Worm (Caenorhabditis elegans) whole organism, L3 larva: ENCODE data around the gene ZK1037.6.

ENCODE experiments used
- ZK546.5 ChIP-seq: sonication (generic microtip); optimal IDR thresholded peaks from 2 replicates; lab custom pipeline; 2017; ENCODE audit warnings: missing biosample characterization, missing genetic modification characterization
- aly-2 ChIP-seq: fragments of 150-350 bp; optimal IDR thresholded peaks from 2 replicates; lab custom pipeline; 2014; ENCODE audit warnings: missing biosample characterization, missing genetic modification characterization
- ama-1 ChIP-seq: fragments of 150-350 bp; optimal IDR thresholded peaks from 2 replicates; lab custom pipeline; 2018
- ceh-16 ChIP-seq: sonication (generic microtip); optimal IDR thresholded peaks from 2 replicates; lab custom pipeline; 2017; ENCODE audit warnings: missing biosample characterization, missing genetic modification characterization
- ceh-28 ChIP-seq: fragments of 150-350 bp; optimal IDR thresholded peaks from 2 replicates; lab custom pipeline; 2014; ENCODE audit warnings: missing biosample characterization, missing genetic modification reagents, missing genetic modification characterization
- ceh-82 ChIP-seq: fragments of 150-350 bp; optimal IDR thresholded peaks from 2 replicates; lab custom pipeline; 2014; ENCODE audit warnings: missing biosample characterization, missing genetic modification characterization
- ceh-9 ChIP-seq: sonication (generic microtip); optimal IDR thresholded peaks from 2 replicates; lab custom pipeline; 2018; ENCODE audit warnings: missing biosample characterization, missing genetic modification characterization
- daf-12 ChIP-seq: fragments of 150-350 bp; optimal IDR thresholded peaks from 2 replicates; lab custom pipeline; 2014; ENCODE audit warnings: missing biosample characterization, missing genetic modification reagents, missing genetic modification characterization
- elt-1 ChIP-seq: fragments of 150-350 bp; optimal IDR thresholded peaks from 2 replicates; lab custom pipeline; 2014; ENCODE audit warnings: missing biosample characterization, missing genetic modification characterization
- elt-2 ChIP-seq: sonication (generic microtip); optimal IDR thresholded peaks from 2 replicates; lab custom pipeline; 2016; ENCODE audit warnings: missing genetic modification reagents, mild to moderate bottlenecking, missing genetic modification characterization, missing compliant biosample characterization
- elt-3 ChIP-seq, 3 experiments: fragments of 150-350 bp in 1 of 3; sonication (generic microtip) in 2 of 3; optimal IDR thresholded peaks; 2 replicates in 2 of 3; 4 replicates in 1 of 3; lab custom pipeline; 2014 to 2017; ENCODE audit warnings: missing biosample characterization in 3 of 3, missing genetic modification characterization in 3 of 3
- eor-1 ChIP-seq, 2 experiments: fragments of 150-350 bp; optimal IDR thresholded peaks; 2 replicates each; lab custom pipeline; 2014 to 2018; ENCODE audit warnings: missing biosample characterization in 2 of 2, missing genetic modification characterization in 2 of 2
- fkh-10 ChIP-seq: sonication (generic microtip); optimal IDR thresholded peaks from 2 replicates; lab custom pipeline; 2017; ENCODE audit warnings: missing biosample characterization, missing genetic modification reagents, missing genetic modification characterization
- fos-1 ChIP-seq: fragments of 150-350 bp; optimal IDR thresholded peaks from 2 replicates; lab custom pipeline; 2014; ENCODE audit warnings: missing biosample characterization, missing genetic modification characterization
- hmg-11 ChIP-seq: sonication (generic microtip); optimal IDR thresholded peaks from 2 replicates; lab custom pipeline; 2016; ENCODE audit warnings: missing genetic modification characterization, missing compliant biosample characterization
- lin-15B ChIP-seq: fragments of 150-350 bp; optimal IDR thresholded peaks from 2 replicates; lab custom pipeline; 2014; ENCODE audit warnings: missing biosample characterization, missing genetic modification characterization
- lin-39 ChIP-seq: fragments of 150-350 bp; optimal IDR thresholded peaks from 2 replicates; lab custom pipeline; 2018; ENCODE audit warnings: missing biosample characterization, missing genetic modification reagents, missing genetic modification characterization
- lsy-12 ChIP-seq: sonication (generic microtip); optimal IDR thresholded peaks from 2 replicates; lab custom pipeline; 2016; ENCODE audit warnings: mild to moderate bottlenecking, missing genetic modification characterization, missing compliant biosample characterization
- mdl-1 ChIP-seq: fragments of 150-350 bp; optimal IDR thresholded peaks from 2 replicates; lab custom pipeline; 2014; ENCODE audit warnings: missing biosample characterization, missing genetic modification characterization
- mml-1 ChIP-seq: fragments of 150-350 bp; sonication (generic microtip); optimal IDR thresholded peaks from 3 replicates; lab custom pipeline; 2014; ENCODE audit warnings: missing biosample characterization, missing genetic modification characterization
- nfya-1 ChIP-seq: sonication (generic microtip); optimal IDR thresholded peaks from 2 replicates; lab custom pipeline; 2017; ENCODE audit warnings: missing genetic modification characterization, mild to moderate bottlenecking, missing compliant biosample characterization, antibody characterized with exemption, moderate library complexity; ENCODE audit not compliant: insufficient read depth
- nhr-23 ChIP-seq: fragments of 150-350 bp; optimal IDR thresholded peaks from 2 replicates; lab custom pipeline; 2014; ENCODE audit warnings: missing biosample characterization, missing genetic modification reagents, missing genetic modification characterization
- nhr-25 ChIP-seq: sonication (generic microtip); optimal IDR thresholded peaks from 2 replicates; lab custom pipeline; 2017; ENCODE audit warnings: missing biosample characterization, missing genetic modification characterization
- nhr-43 ChIP-seq: sonication (generic microtip); optimal IDR thresholded peaks from 2 replicates; lab custom pipeline; 2016; ENCODE audit warnings: mild to moderate bottlenecking, missing genetic modification characterization, missing compliant biosample characterization; ENCODE audit not compliant: poor library complexity, severe bottlenecking
- nhr-76 ChIP-seq: fragments of 150-350 bp; sonication (generic microtip); optimal IDR thresholded peaks from 5 replicates; lab custom pipeline; 2014; ENCODE audit warnings: missing biosample characterization, missing genetic modification characterization
- nhr-77 ChIP-seq: fragments of 150-350 bp; optimal IDR thresholded peaks from 2 replicates; lab custom pipeline; 2014; ENCODE audit warnings: missing biosample characterization, missing genetic modification characterization
- pha-4 ChIP-seq: fragments of 150-350 bp; optimal IDR thresholded peaks from 2 replicates; lab custom pipeline; 2014; ENCODE audit warnings: missing biosample characterization, missing genetic modification reagents, missing genetic modification characterization
- pqm-1 ChIP-seq: fragments of 150-350 bp; optimal IDR thresholded peaks from 2 replicates; lab custom pipeline; 2017; ENCODE audit warnings: missing biosample characterization, missing genetic modification characterization, inconsistent platforms
- sea-2 ChIP-seq: fragments of 150-350 bp; sonication (generic microtip); optimal IDR thresholded peaks from 4 replicates; lab custom pipeline; 2014; ENCODE audit warnings: missing biosample characterization, missing genetic modification reagents, missing genetic modification characterization
- snpc-4 ChIP-seq: fragments of 150-350 bp; optimal IDR thresholded peaks from 2 replicates; lab custom pipeline; 2014; ENCODE audit warnings: missing biosample characterization, missing genetic modification characterization
- tbx-2 ChIP-seq: sonication (generic microtip); optimal IDR thresholded peaks from 2 replicates; lab custom pipeline; 2016; ENCODE audit warnings: mild to moderate bottlenecking, missing genetic modification characterization, missing compliant biosample characterization
- unc-39 ChIP-seq: sonication (generic microtip); optimal IDR thresholded peaks from 4 replicates; lab custom pipeline; 2017; ENCODE audit warnings: missing biosample characterization, missing genetic modification characterization
- unc-62 ChIP-seq: fragments of 150-350 bp; sonication (generic microtip); optimal IDR thresholded peaks from 4 replicates; lab custom pipeline; 2014; ENCODE audit warnings: missing biosample characterization, missing genetic modification reagents, missing genetic modification characterization
- ztf-11 ChIP-seq: fragments of 150-350 bp; optimal IDR thresholded peaks from 2 replicates; lab custom pipeline; 2014; ENCODE audit warnings: missing biosample characterization, missing genetic modification characterization
- ztf-4 ChIP-seq: fragments of 150-350 bp; optimal IDR thresholded peaks from 2 replicates; lab custom pipeline; 2014; ENCODE audit warnings: missing biosample characterization, missing genetic modification characterization

The ZK1037.6 gene

ce11 chrV:15352376-15352775 lies 24.8 kb upstream of the ZK1037.6 start, which contains the start of gene srx-58:
Gene srx-58 (plus strand): TSS chrV:15352676.
- TF ChIP-seq nfya-1 (tag; lab: Kevin White, UChicago), result no peak
- no peak for TF ChIP-seq ceh-28 (tag; lab: Kevin White, UChicago)
- TF ChIP-seq ZK546.5, result no peak
- TF ChIP-seq nhr-76, result no peak

DNA sequence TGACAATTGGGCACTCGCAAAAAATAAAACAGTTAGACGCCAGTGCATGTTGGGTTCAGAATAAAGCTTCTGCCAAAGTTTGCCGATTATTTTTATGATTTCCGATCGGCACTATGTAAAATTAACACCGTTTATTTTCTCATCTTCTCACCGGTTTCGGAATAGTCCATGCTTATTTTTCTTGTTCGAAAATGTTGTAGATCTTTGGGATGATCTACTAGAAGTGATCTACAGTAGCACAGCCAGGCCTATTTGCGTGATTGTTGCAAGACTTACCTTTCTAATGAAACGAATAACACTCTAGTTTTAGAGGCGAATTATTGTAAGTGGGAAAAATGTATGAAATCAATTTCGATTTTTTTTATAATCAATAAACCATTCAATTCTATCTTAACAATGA lies 23.0 kb upstream of the ZK1037.6 start, which contains the start of gene clec-231:
clec-231 (minus strand) TSS at position 101 of the 400 bp plus-strand sequence.
- TF ChIP-seq elt-3 (tag; optimal IDR thresholded peaks at IDR 0.05; lab: Kevin White, UChicago) (no peak), ZK546.5 (no peak)

DNA sequence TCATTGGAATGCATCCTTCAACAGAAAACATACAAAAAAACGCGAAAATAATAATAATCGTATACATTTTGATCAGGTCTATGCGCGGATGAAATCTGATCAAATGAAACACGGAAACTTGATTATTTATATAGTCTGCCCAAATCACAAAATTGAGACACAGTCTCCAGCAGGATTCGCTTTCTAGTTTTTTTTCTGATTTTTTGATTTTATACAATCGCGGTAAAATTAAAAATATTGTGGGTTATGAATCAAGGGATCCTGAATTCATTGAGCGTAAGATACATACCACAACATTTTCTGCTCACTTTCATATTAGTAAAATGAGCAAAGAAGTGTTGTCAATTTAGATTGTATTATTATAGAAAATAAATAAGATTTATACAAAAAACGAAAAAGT lies 21.4 kb upstream of the ZK1037.6 start, which contains the start of gene clec-230:
clec-230 (minus strand) TSS at position 101 of the 400 bp plus-strand sequence.
- TF ChIP-seq hmg-11 (no peak), lin-39 (no peak), snpc-4 (no peak), ceh-82 (tag; lab: Kevin White, UChicago) (no peak), mdl-1 (tag; lab: Kevin White, UChicago) (no peak), unc-62 (no peak), ceh-28 (tag; lab: Kevin White, UChicago) (no peak), fkh-10 (GFP tag; lab: Kevin White, UChicago) (no peak), ztf-4 (tag; lab: Kevin White, UChicago) (no peak), elt-3 (tag; optimal IDR thresholded peaks at IDR 0.05; lab: Kevin White, UChicago) (no peak), nhr-23 (no peak), eor-1 (tag; optimal IDR thresholded peaks at IDR 0.05; lab: Kevin White, UChicago) (no peak)

DNA sequence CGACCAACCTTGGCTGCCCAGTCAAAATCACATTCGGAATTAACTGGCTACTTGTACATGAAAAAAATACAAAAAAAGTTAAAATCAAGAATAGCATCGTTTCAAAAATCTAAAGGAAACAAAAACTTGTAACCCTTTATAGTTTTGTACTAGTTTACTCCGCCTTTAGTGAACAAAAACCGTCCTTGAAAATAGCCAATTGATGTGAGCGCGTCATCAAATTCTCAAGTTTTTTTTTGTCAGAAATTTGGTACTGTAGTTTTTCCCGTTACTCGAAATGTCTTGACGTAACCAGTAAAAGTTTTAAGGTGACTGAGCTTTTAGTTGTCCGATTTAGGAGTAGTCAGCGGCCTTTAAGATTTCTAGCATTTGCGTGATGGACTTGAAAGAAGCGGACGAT lies 19.7 kb upstream of the ZK1037.6 start, which contains the start of gene C29F3.3:
C29F3.3 (minus strand) TSS at position 101 of the 400 bp plus-strand sequence.
- no peak for TF ChIP-seq ztf-11 (tag; lab: Kevin White, UChicago)
- TF ChIP-seq pqm-1 (tag; lab: Kevin White, UChicago), result no peak
- TF ChIP-seq nhr-76, result no peak
- no peak for TF ChIP-seq ceh-16 (tag; lab: Kevin White, UChicago)
- TF ChIP-seq snpc-4, result no peak
- no peak for TF ChIP-seq nhr-77
- no peak for TF ChIP-seq lsy-12 (tag; lab: Kevin White, UChicago)
- TF ChIP-seq lin-15B (tag; lab: Kevin White, UChicago), result no peak
- TF ChIP-seq nhr-23, result no peak
- no peak for TF ChIP-seq ZK546.5
- no peak for TF ChIP-seq hmg-11
- no peak for TF ChIP-seq nhr-43

- TF ChIP-seq snpc-4 (no peak), nhr-77 (no peak), fos-1 (tag; lab: Kevin White, UChicago) (no peak), sea-2 (no peak), tbx-2 (tag; lab: Kevin White, UChicago) (no peak), ZK546.5 (no peak), aly-2 (tag; lab: Kevin White, UChicago) (no peak), hmg-11 (no peak), unc-39 (no peak), ceh-82 (tag; lab: Kevin White, UChicago) (no peak), ceh-28 (tag; lab: Kevin White, UChicago) (no peak), mml-1 (no peak), daf-12 (no peak), elt-2 (tag; lab: Kevin White, UChicago) (no peak), pha-4 (tag; lab: Kevin White, UChicago) (no peak), ama-1 (lab: Kevin White, UChicago) (no peak), nhr-25 (no peak)
These were observed 16.9 kb upstream of the ZK1037.6 start, which contains the start of gene wrt-8 for ce11 chrV:15344481-15344880. Gene wrt-8 (minus strand): TSS chrV:15344581.

DNA sequence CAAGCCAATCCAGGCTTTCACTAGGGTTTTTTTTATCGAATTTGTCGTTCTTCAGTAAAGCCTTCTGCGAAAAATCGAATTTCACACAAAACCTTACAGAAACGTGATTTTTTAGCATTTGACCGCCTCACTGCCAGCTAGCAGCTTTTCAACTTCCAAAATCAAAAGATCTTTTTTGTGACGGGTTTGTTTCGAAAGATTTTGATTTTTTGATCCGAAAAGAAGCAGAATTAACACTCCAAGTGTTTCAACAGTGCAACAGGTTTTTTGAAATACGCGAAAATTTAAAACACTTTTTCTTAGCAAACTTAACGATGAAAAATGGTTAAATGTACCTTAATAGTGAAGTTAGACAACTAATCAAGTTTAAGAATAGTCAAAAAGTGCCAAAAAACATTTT lies 13.8 kb upstream of the ZK1037.6 start, which contains the start of gene clec-229:
clec-229 (minus strand) TSS at position 101 of the 400 bp plus-strand sequence.
- no peak for TF ChIP-seq lsy-12 (tag; lab: Kevin White, UChicago)
- TF ChIP-seq ceh-16 (tag; lab: Kevin White, UChicago), result no peak
- TF ChIP-seq fos-1 (tag; lab: Kevin White, UChicago), result no peak
- TF ChIP-seq ceh-9, result no peak
- TF ChIP-seq elt-1 (tag; lab: Kevin White, UChicago), result no peak
- no peak for TF ChIP-seq ama-1 (lab: Kevin White, UChicago)
- TF ChIP-seq eor-1 (tag; optimal IDR thresholded peaks at IDR 0.05; lab: Kevin White, UChicago), result no peak
